Worm (Caenorhabditis elegans) whole organism, early embryonic: ENCODE data around the gene sut-2.

ENCODE experiments used
- B0310.2 ChIP-seq: sonication (generic microtip); optimal IDR thresholded peaks from 2 replicates; lab custom pipeline; 2016; ENCODE audit warnings: mild to moderate bottlenecking, missing genetic modification characterization, missing compliant biosample characterization
- F13C5.2 ChIP-seq: sonication (generic microtip); optimal IDR thresholded peaks from 2 replicates; lab custom pipeline; 2017; ENCODE audit warnings: mild to moderate bottlenecking, missing genetic modification characterization, inconsistent platforms, missing compliant biosample characterization
- aly-1 ChIP-seq: sonication (generic microtip); optimal IDR thresholded peaks from 2 replicates; lab custom pipeline; 2016; ENCODE audit warnings: missing genetic modification characterization, missing compliant biosample characterization
- ama-1 ChIP-seq: fragments of 150-350 bp; optimal IDR thresholded peaks from 2 replicates; lab custom pipeline; 2014
- ceh-13 ChIP-seq: fragments of 200-800 bp; sonication (Bioruptor generic); optimal IDR thresholded peaks from 2 replicates; lab custom pipeline; 2018; ENCODE audit warnings: mild to moderate bottlenecking, missing genetic modification characterization, missing compliant biosample characterization
- ceh-36 ChIP-seq: sonication (generic microtip); optimal IDR thresholded peaks from 2 replicates; lab custom pipeline; 2016; ENCODE audit warnings: missing genetic modification characterization, inconsistent platforms, missing compliant biosample characterization
- ets-7 ChIP-seq: sonication (generic microtip); optimal IDR thresholded peaks from 2 replicates; lab custom pipeline; 2016; ENCODE audit warnings: missing genotype, missing genetic modification characterization, missing compliant biosample characterization
- flt-1 ChIP-seq: fragments of 200-800 bp; sonication (Bioruptor generic); IDR thresholded peaks from 2 replicates; pipeline ENCODE4 v1.3.6; 2022; ENCODE audit warnings: missing genetic modification characterization, missing compliant biosample characterization
- hmbx-1 ChIP-seq: sonication (generic microtip); optimal IDR thresholded peaks from 2 replicates; lab custom pipeline; 2016; ENCODE audit warnings: mild to moderate bottlenecking, missing genetic modification characterization, missing compliant biosample characterization
- hmg-4 ChIP-seq: fragments of 200-800 bp; sonication (Bioruptor generic); optimal IDR thresholded peaks from 2 replicates; lab custom pipeline; 2018; ENCODE audit warnings: mild to moderate bottlenecking, missing genetic modification characterization, missing compliant biosample characterization
- hnd-1 ChIP-seq: sonication (generic microtip); optimal IDR thresholded peaks from 2 replicates; lab custom pipeline; 2016; ENCODE audit warnings: missing genetic modification characterization, missing compliant biosample characterization
- pes-1 ChIP-seq: fragments of 200-800 bp; sonication (Bioruptor generic); IDR thresholded peaks from 2 replicates; pipeline ENCODE4 v1.3.6; 2022; ENCODE audit warnings: missing genetic modification reagents, missing genetic modification characterization, missing compliant biosample characterization
- scrt-1 ChIP-seq: fragments of 200-800 bp; sonication (Bioruptor generic); IDR thresholded peaks from 2 replicates; pipeline ENCODE4 v1.3.6; 2022; ENCODE audit warnings: missing genetic modification characterization, missing compliant biosample characterization
- sea-1 ChIP-seq: fragments of 200-800 bp; sonication (Bioruptor generic); conservative IDR thresholded peaks from 2 replicates; pipeline ENCODE4 v1.3.6; 2022; ENCODE audit warnings: missing genetic modification characterization, missing compliant biosample characterization
- tbx-11 ChIP-seq: fragments of 200-800 bp; sonication (Bioruptor generic); IDR thresholded peaks from 2 replicates; pipeline ENCODE4 v1.3.6; 2022; ENCODE audit warnings: missing genetic modification characterization, missing compliant biosample characterization
- tbx-37 ChIP-seq: fragments of 200-800 bp; sonication (Bioruptor generic); conservative IDR thresholded peaks from 2 replicates; pipeline ENCODE4 v1.3.6; 2022; ENCODE audit warnings: missing genetic modification reagents, missing genetic modification characterization, missing compliant biosample characterization
- tra-4 ChIP-seq: sonication (generic microtip); optimal IDR thresholded peaks from 2 replicates; lab custom pipeline; 2017; ENCODE audit warnings: missing genetic modification characterization, missing compliant biosample characterization

Gene sut-2

ce11 chrV:4569999-4570627 is at the start of gene sut-2:
TSS of gene sut-2 (minus strand) at chrV:4570049.
- TF ChIP-seq tra-4 = no peak
- TF ChIP-seq hmbx-1 = no peak
- TF ChIP-seq hnd-1 (tag; lab: Kevin White, UChicago) = no peak
- TF ChIP-seq tbx-11 (GFP tag; lab: Robert Waterston, UW) = no peak
- TF ChIP-seq tbx-37 = no peak
- no peak for TF ChIP-seq F13C5.2 (tag; lab: Kevin White, UChicago)
- no peak for TF ChIP-seq sea-1 (GFP tag; lab: Robert Waterston, UW)
- TF ChIP-seq B0310.2 (tag; lab: Kevin White, UChicago) = no peak

- no peak for TF ChIP-seq sea-1 (GFP tag; lab: Robert Waterston, UW)
- no peak for TF ChIP-seq aly-1
- TF ChIP-seq tbx-11 (GFP tag; lab: Robert Waterston, UW) = no peak
- TF ChIP-seq tra-4 = no peak
- TF ChIP-seq B0310.2 (tag; lab: Kevin White, UChicago) = no peak
- TF ChIP-seq hnd-1 (tag; lab: Kevin White, UChicago) = no peak
- no peak for TF ChIP-seq ama-1 (lab: Kevin White, UChicago)
- TF ChIP-seq hmbx-1 = no peak
- TF ChIP-seq tbx-37 = no peak
- TF ChIP-seq flt-1 (GFP tag; lab: Robert Waterston, UW) = no peak
- no peak for TF ChIP-seq hmg-4 (GFP tag; lab: Kevin White, UChicago)
- TF ChIP-seq scrt-1 (GFP tag; lab: Robert Waterston, UW) = no peak
- TF ChIP-seq F13C5.2 (tag; lab: Kevin White, UChicago) = no peak
- TF ChIP-seq ceh-13 (GFP tag; lab: Kevin White, UChicago) = no peak
These were observed 47.4 kb upstream of the sut-2 start, which contains the start of gene sumv-2 for ce11 chrV:4617260-4617659. TSS of gene sumv-2 (plus strand) at chrV:4617560.

ce11 chrV:4615802-4616201 is 46.0 kb upstream of the sut-2 start, which contains the start of the genes Y61A9LA.10 and F54D11.4:
TSS of gene Y61A9LA.10 (minus strand) at chrV:4615817.
TSS of gene F54D11.4 (plus strand) at chrV:4616151.
- TF ChIP-seq F13C5.2 (tag; lab: Kevin White, UChicago) = peak; percentile 11
- no peak for TF ChIP-seq ets-7 (tag; lab: Kevin White, UChicago)
- no peak for TF ChIP-seq pes-1 (GFP tag; lab: Robert Waterston, UW)
- TF ChIP-seq ama-1 (lab: Kevin White, UChicago) = no peak
- no peak for TF ChIP-seq sea-1 (GFP tag; lab: Robert Waterston, UW)
- TF ChIP-seq ceh-13 (GFP tag; lab: Kevin White, UChicago) = no peak
- TF ChIP-seq aly-1 = no peak
- TF ChIP-seq scrt-1 (GFP tag; lab: Robert Waterston, UW) = no peak

ce11 chrV:4606828-4607227 is 37.0 kb upstream of the sut-2 start, which contains the start of gene txt-6:
TSS of gene txt-6 (minus strand) at chrV:4606928.
- no peak for TF ChIP-seq sea-1 (GFP tag; lab: Robert Waterston, UW)
- TF ChIP-seq ama-1 (lab: Kevin White, UChicago) = no peak
- no peak for TF ChIP-seq hnd-1 (tag; lab: Kevin White, UChicago)
- TF ChIP-seq ceh-36 (tag; lab: Kevin White, UChicago) = no peak
- no peak for TF ChIP-seq hmg-4 (GFP tag; lab: Kevin White, UChicago)
- no peak for TF ChIP-seq hmbx-1
- TF ChIP-seq aly-1 = no peak
- no peak for TF ChIP-seq pes-1 (GFP tag; lab: Robert Waterston, UW)
- no peak for TF ChIP-seq B0310.2 (tag; lab: Kevin White, UChicago)
- no peak for TF ChIP-seq tbx-11 (GFP tag; lab: Robert Waterston, UW)
- TF ChIP-seq tbx-37 = no peak
- no peak for TF ChIP-seq ets-7 (tag; lab: Kevin White, UChicago)
- TF ChIP-seq scrt-1 (GFP tag; lab: Robert Waterston, UW) = no peak
- TF ChIP-seq F13C5.2 (tag; lab: Kevin White, UChicago) = no peak
- TF ChIP-seq flt-1 (GFP tag; lab: Robert Waterston, UW) = no peak
- no peak for TF ChIP-seq tra-4

ce11 chrV:4599225-4599624 is 29.4 kb upstream of the sut-2 start:
- no peak for TF ChIP-seq pes-1 (GFP tag; lab: Robert Waterston, UW)
- no peak for TF ChIP-seq hmg-4 (GFP tag; lab: Kevin White, UChicago)

- TF ChIP-seq hmbx-1 = no peak
- no peak for TF ChIP-seq aly-1
- TF ChIP-seq scrt-1 (GFP tag; lab: Robert Waterston, UW) = no peak
These were observed 28.6 kb upstream of the sut-2 start for ce11 chrV:4598489-4598888.

- TF ChIP-seq ceh-36 (tag; lab: Kevin White, UChicago) (no peak), hmbx-1 (no peak), aly-1 (no peak), ceh-13 (GFP tag; lab: Kevin White, UChicago) (no peak), B0310.2 (tag; lab: Kevin White, UChicago) (no peak), pes-1 (GFP tag; lab: Robert Waterston, UW) (no peak), F13C5.2 (tag; lab: Kevin White, UChicago) (no peak), scrt-1 (GFP tag; lab: Robert Waterston, UW) (no peak), ama-1 (lab: Kevin White, UChicago) (no peak), tra-4 (no peak)
These were observed 20.9 kb upstream of the sut-2 start for ce11 chrV:4590791-4591190.

- TF ChIP-seq sea-1 (GFP tag; lab: Robert Waterston, UW) (no peak), hnd-1 (tag; lab: Kevin White, UChicago) (no peak), scrt-1 (GFP tag; lab: Robert Waterston, UW) (no peak), tbx-37 (no peak), pes-1 (GFP tag; lab: Robert Waterston, UW) (no peak), aly-1 (no peak), ets-7 (tag; lab: Kevin White, UChicago) (no peak), tra-4 (no peak), hmbx-1 (no peak), flt-1 (GFP tag; lab: Robert Waterston, UW) (no peak), B0310.2 (tag; lab: Kevin White, UChicago) (no peak), ceh-13 (GFP tag; lab: Kevin White, UChicago) (no peak), hmg-4 (GFP tag; lab: Kevin White, UChicago) (no peak), F13C5.2 (tag; lab: Kevin White, UChicago) (no peak), tbx-11 (GFP tag; lab: Robert Waterston, UW) (no peak), ama-1 (lab: Kevin White, UChicago) (no peak), ceh-36 (tag; lab: Kevin White, UChicago) (no peak)
These were observed 15.2 kb upstream of the sut-2 start, which contains the start of gene Y61A9LA.1 for ce11 chrV:4585009-4585408. TSS of gene Y61A9LA.1 (plus strand) at chrV:4585309.
